Worm (Caenorhabditis elegans) whole organism, L2 larva: ENCODE data around the gene sos-1.

Experiments
- C34F6.9 ChIP-seq: fragments of 150-350 bp; optimal IDR thresholded peaks from 2 replicates; lab custom pipeline; 2014; ENCODE audit warnings: missing biosample characterization, missing genetic modification characterization
- aly-2 ChIP-seq: fragments of 150-350 bp; optimal IDR thresholded peaks from 2 replicates; lab custom pipeline; 2014; ENCODE audit warnings: missing biosample characterization, missing genetic modification characterization
- ama-1 ChIP-seq: fragments of 150-350 bp; optimal IDR thresholded peaks from 2 replicates; lab custom pipeline; 2018; ENCODE audit warnings: inconsistent platforms
- blmp-1 ChIP-seq: sonication (generic microtip); optimal IDR thresholded peaks from 2 replicates; lab custom pipeline; 2017; ENCODE audit warnings: missing genetic modification characterization, mild to moderate bottlenecking, missing compliant biosample characterization, antibody characterized with exemption, moderate library complexity; ENCODE audit not compliant: insufficient read depth
- fos-1 ChIP-seq: fragments of 150-350 bp; optimal IDR thresholded peaks from 2 replicates; lab custom pipeline; 2014; ENCODE audit warnings: missing biosample characterization, missing genetic modification characterization
- lin-39 ChIP-seq: fragments of 150-350 bp; optimal IDR thresholded peaks from 2 replicates; lab custom pipeline; 2014; ENCODE audit warnings: missing biosample characterization, missing genetic modification reagents, missing genetic modification characterization
- nhr-12 ChIP-seq: fragments of 150-350 bp; optimal IDR thresholded peaks from 2 replicates; lab custom pipeline; 2014; ENCODE audit warnings: missing biosample characterization, missing genetic modification characterization
- ztf-11 ChIP-seq: sonication (generic microtip); optimal IDR thresholded peaks from 2 replicates; lab custom pipeline; 2017; ENCODE audit warnings: missing biosample characterization, missing genetic modification characterization
- ztf-4 ChIP-seq: fragments of 150-350 bp; optimal IDR thresholded peaks from 2 replicates; lab custom pipeline; 2014; ENCODE audit warnings: missing biosample characterization, missing genetic modification characterization

- TF ChIP-seq ztf-11 (tag; lab: Kevin White, UChicago) = no peak
- TF ChIP-seq C34F6.9 (tag; lab: Kevin White, UChicago) = no peak
- TF ChIP-seq ama-1 (lab: Kevin White, UChicago) = no peak
- TF ChIP-seq ztf-4 (tag; lab: Kevin White, UChicago) = no peak
- no peak for TF ChIP-seq nhr-12 (tag; lab: Kevin White, UChicago)
- no peak for TF ChIP-seq fos-1 (tag; lab: Kevin White, UChicago)
- no peak for TF ChIP-seq aly-2 (tag; lab: Kevin White, UChicago)
- no peak for TF ChIP-seq blmp-1 (tag; lab: Kevin White, UChicago)
- TF ChIP-seq lin-39 (tag; lab: Kevin White, UChicago) = no peak
Measured at ce11 chrV:4512733-4513132, 36.4 kb downstream of the sos-1 start, which contains the start of gene T28F12.1.
